Fruit fly (Drosophila melanogaster): ENCODE data around the gene ND-B18.

ND-B18 gene

DNA sequence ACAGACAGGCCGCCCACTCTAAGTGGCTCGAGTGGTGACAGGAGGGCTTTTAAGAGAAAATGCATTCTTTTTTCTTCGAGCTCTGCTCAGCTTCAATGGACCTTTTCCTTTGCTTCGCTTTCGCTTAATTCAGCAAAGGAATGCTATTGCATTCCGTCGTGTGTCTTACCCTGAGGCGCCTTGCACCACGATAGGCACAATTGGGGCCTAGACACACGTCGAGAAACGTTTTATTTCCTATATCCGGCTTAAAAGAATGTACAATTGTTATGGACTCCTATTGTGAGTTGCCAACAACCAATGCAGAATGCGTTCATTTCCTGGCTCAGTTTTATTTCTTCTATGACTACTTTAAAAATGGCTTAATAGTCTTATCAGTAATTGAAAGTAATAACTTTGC, 27.6 kb downstream of the ND-B18 start:
- TF ChIP-seq Eip75B (GFP tag; optimal IDR thresholded peaks at IDR 0.05), result no peak
- TF ChIP-seq CG4318 (GFP tag; optimal IDR thresholded peaks at IDR 0.05), result no peak
- TF ChIP-seq CG8632 (GFP tag; optimal IDR thresholded peaks at IDR 0.05), result no peak
- no peak for TF ChIP-seq Hr4 (GFP tag; optimal IDR thresholded peaks at IDR 0.05)
- TF ChIP-seq net (GFP tag; optimal IDR thresholded peaks at IDR 0.05), result no peak
- TF ChIP-seq lz (GFP tag; optimal IDR thresholded peaks at IDR 0.05), result no peak
- no peak for TF ChIP-seq OdsH (GFP tag; optimal IDR thresholded peaks at IDR 0.05)
- no peak for TF ChIP-seq achi (GFP tag; optimal IDR thresholded peaks at IDR 0.05)
- no peak for TF ChIP-seq CG11294 (GFP tag; IDR thresholded peaks at IDR 0.05)

DNA sequence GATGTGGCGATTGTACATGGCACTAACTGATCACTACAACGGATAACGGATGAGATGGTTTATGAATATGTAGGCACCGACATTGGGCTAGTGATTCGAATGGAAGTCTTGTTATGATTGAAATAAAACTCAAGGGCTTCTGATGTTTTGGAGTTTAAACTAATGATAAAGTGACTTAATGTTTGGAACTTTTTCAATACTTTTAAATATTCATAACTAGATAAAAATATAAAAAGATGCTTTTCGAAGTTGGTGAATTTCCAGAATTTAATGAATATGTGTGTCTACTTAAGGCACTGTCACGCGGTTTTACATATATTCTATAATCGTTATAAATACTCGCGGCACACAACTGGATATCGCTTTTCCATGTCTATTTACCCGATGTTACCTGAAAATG, 32.4 kb downstream of the ND-B18 start, which contains the start of gene CG9072:
TSS of gene CG9072 (minus strand) at position 101 of the 400 bp plus-strand sequence.
- TF ChIP-seq CG34406 (GFP tag; optimal IDR thresholded peaks at IDR 0.05) (no peak), CG6163 (GFP tag; IDR thresholded peaks at IDR 0.05) (no peak)

dm6 chrX:15111888-15112287, 48.4 kb downstream of the ND-B18 start:
- TF ChIP-seq CG11762 (GFP tag; optimal IDR thresholded peaks at IDR 0.05; ENCODE audit: insufficient read depth) (no peak), achi (GFP tag; optimal IDR thresholded peaks at IDR 0.05) (no peak), Hr39 (GFP tag; optimal IDR thresholded peaks at IDR 0.05) (no peak), eg (GFP tag; IDR thresholded peaks at IDR 0.05) (no peak), ss (GFP tag; optimal IDR thresholded peaks at IDR 0.05) (no peak), OdsH (GFP tag; optimal IDR thresholded peaks at IDR 0.05) (no peak), topi (GFP tag; optimal IDR thresholded peaks at IDR 0.05) (no peak), cyc (GFP tag; optimal IDR thresholded peaks at IDR 0.05) (no peak), fd85E (GFP tag; optimal IDR thresholded peaks at IDR 0.05) (no peak), Sox102F (GFP tag; optimal IDR thresholded peaks at IDR 0.05) (no peak), pdm3 (GFP tag; optimal IDR thresholded peaks at IDR 0.05) (no peak)

All from whole organism, prepupa.